Worm (Caenorhabditis elegans): Measurements from ENCODE around the gene srx-86.

The srx-86 gene

ce11 chrV:11548914-11549406 lies 13.8 kb upstream of the srx-86 start, which contains the start of the genes F38B7.17 and F38B7.3 (continued):
- TF ChIP-seq mdl-1 (tag; optimal IDR thresholded peaks at IDR 0.05) (peak; percentile 5 to 88), irx-1 (tag; optimal IDR thresholded peaks at IDR 0.05) (no peak), nhr-90 (tag; optimal IDR thresholded peaks at IDR 0.05; ENCODE audit: poor library complexity) (no peak), ceh-63 (GFP tag; optimal IDR thresholded peaks at IDR 0.05) (no peak), C04F5.9 (tag; optimal IDR thresholded peaks at IDR 0.05) (no peak), pag-3 (tag; optimal IDR thresholded peaks at IDR 0.05; ENCODE audit: borderline replicate concordance, insufficient read depth) (no peak), dpl-1 (GFP tag; optimal IDR thresholded peaks at IDR 0.05) (peak; percentile 26 to 39 (median 34)), unc-98 (GFP tag; IDR thresholded peaks at IDR 0.05) (no peak), mep-1 (tag; optimal IDR thresholded peaks at IDR 0.05) (peak; percentile 80), mef-2 (tag; optimal IDR thresholded peaks at IDR 0.05) (no peak), sup-37 (GFP tag; optimal IDR thresholded peaks at IDR 0.05) (no peak), ets-5 (GFP tag; IDR thresholded peaks at IDR 0.05) (0 out of 2 replicates have a peak, but pooled peaks have one; percentile 64), dsc-1 (tag; optimal IDR thresholded peaks at IDR 0.05) (peak; percentile 41), ceh-8 (GFP tag; optimal IDR thresholded peaks at IDR 0.05) (peak; percentile 56), unc-86 (tag; optimal IDR thresholded peaks at IDR 0.05) (peak; percentile 42), egl-13 (tag; optimal IDR thresholded peaks at IDR 0.05) (no peak), skn-1 (tag; optimal IDR thresholded peaks at IDR 0.05) (peak; percentile 50), nhr-76 (tag; optimal IDR thresholded peaks at IDR 0.05) (no peak), C34B4.2 (tag; optimal IDR thresholded peaks at IDR 0.05) (no peak), vab-15 (tag; optimal IDR thresholded peaks at IDR 0.05) (no peak), zag-1 (tag; optimal IDR thresholded peaks at IDR 0.05) (no peak), jun-1 (tag; optimal IDR thresholded peaks at IDR 0.05) (no peak), fos-1 (tag; optimal IDR thresholded peaks at IDR 0.05) (peak; percentile 46), nhr-11 (tag; optimal IDR thresholded peaks at IDR 0.05) (peak; percentile 67), mab-9 (GFP tag; IDR thresholded peaks at IDR 0.05) (no peak), nhr-19 (GFP tag; conservative IDR thresholded peaks at IDR 0.05) (peak; percentile 19; the same call in 1 of the 2 replicates), hlh-4 (tag; optimal IDR thresholded peaks at IDR 0.05) (no peak), Y116A8C.19 (tag; optimal IDR thresholded peaks at IDR 0.05; ENCODE audit: borderline replicate concordance) (no peak), blmp-1 (tag; optimal IDR thresholded peaks at IDR 0.05) (peak; percentile 66), nhr-71 (tag; optimal IDR thresholded peaks at IDR 0.05) (peak; percentile 84), egl-27 (tag; optimal IDR thresholded peaks at IDR 0.05) (no peak), nhr-77 (tag; optimal IDR thresholded peaks at IDR 0.05) (peak; percentile 43), fkh-8 (tag; optimal IDR thresholded peaks at IDR 0.05) (peak; percentile 95), nhr-47 (tag; optimal IDR thresholded peaks at IDR 0.05) (peak; percentile 79), snu-23 (GFP tag; optimal IDR thresholded peaks at IDR 0.05) (peak; percentile 79), grh-1 (GFP tag; IDR thresholded peaks at IDR 0.05) (no peak)

- no peak for TF ChIP-seq fkh-10 (GFP tag; optimal IDR thresholded peaks at IDR 0.05)
- no peak for TF ChIP-seq mab-9 (GFP tag; IDR thresholded peaks at IDR 0.05)
- TF ChIP-seq fkh-4 (tag; optimal IDR thresholded peaks at IDR 0.05; ENCODE audit: borderline replicate concordance) = no peak
- TF ChIP-seq ceh-63 (GFP tag; optimal IDR thresholded peaks at IDR 0.05) = no peak
- no peak for TF ChIP-seq swsn-7 (tag; optimal IDR thresholded peaks at IDR 0.05)
- no peak for TF ChIP-seq unc-62 (GFP tag; optimal IDR thresholded peaks at IDR 0.05)
- no peak for TF ChIP-seq sup-37 (GFP tag; optimal IDR thresholded peaks at IDR 0.05)
- no peak for TF ChIP-seq mep-1 (tag; optimal IDR thresholded peaks at IDR 0.05)
- no peak for TF ChIP-seq ceh-88 (GFP tag; IDR thresholded peaks at IDR 0.05)
- TF ChIP-seq alr-1 (tag; optimal IDR thresholded peaks at IDR 0.05; ENCODE audit: borderline replicate concordance) = no peak
- TF ChIP-seq tbx-2 (tag; optimal IDR thresholded peaks at IDR 0.05) = no peak
- TF ChIP-seq isw-1 (GFP tag; IDR thresholded peaks at IDR 0.05) = no peak
These were observed 10.4 kb upstream of the srx-86 start, which contains the start of gene srx-85 for ce11 chrV:11552379-11552778. Gene srx-85, plus strand, starts transcription at chrV:11552679.

Measured in whole organism, L1 larva.